Fruit fly (Drosophila melanogaster) whole organism, pupa: ENCODE results near the gene RpS9.

Experiments
- CG13204 ChIP-seq: fragments of 200-800 bp; sonication (Bioruptor generic); optimal IDR thresholded peaks from 2 replicates; lab custom pipeline; 2018; ENCODE audit warnings: missing biosample characterization, mild to moderate bottlenecking, missing genetic modification characterization, moderate library complexity
- CG8301 ChIP-seq: fragments of 200-800 bp; sonication (Bioruptor generic); optimal IDR thresholded peaks from 2 replicates; lab custom pipeline; 2018; ENCODE audit warnings: missing biosample characterization, mild to moderate bottlenecking, missing genetic modification characterization
- Pif1B ChIP-seq: fragments of 200-800 bp; sonication (Bioruptor generic); optimal IDR thresholded peaks from 3 replicates; lab custom pipeline; 2016; ENCODE audit warnings: missing biosample characterization, missing genetic modification characterization

DNA sequence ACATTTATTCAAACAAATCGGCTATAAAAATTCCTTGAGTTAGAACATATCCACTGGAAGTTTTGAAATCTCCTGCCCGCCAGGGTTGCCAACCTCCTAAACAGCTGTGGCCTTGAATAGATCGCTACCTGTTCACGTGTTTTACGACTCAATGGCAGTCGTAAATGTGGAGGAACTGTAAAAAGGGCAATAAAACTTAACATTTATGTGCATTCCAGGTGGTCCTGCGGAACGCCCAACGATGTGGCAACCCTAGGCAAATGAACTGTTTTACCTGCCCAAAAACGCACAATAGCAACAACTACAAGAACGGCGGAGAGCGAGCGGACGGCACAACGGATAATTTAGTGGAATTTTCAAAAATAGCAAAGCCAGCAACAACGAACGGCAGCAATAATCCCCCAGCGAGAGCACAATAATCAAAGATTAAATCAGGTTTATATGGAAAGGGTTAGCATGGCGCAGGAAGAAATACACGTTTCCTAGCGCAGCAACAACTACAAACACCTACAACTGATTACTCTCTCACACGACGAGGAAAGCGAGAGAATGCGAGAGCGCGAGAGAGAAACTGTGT, 49.6 kb downstream of the RpS9 start:
- no peak for TF ChIP-seq Pif1B (GFP tag; lab: Kevin White, UChicago)
- TF ChIP-seq CG13204 (GFP tag; lab: Kevin White, UChicago): no peak
- TF ChIP-seq CG8301: no peak
